Worm (Caenorhabditis elegans): Measurements from ENCODE around the gene trpp-12.
A peak's percentile ranks its signal among the peaks of the same experiment; 100 is the strongest.

Gene trpp-12

DNA sequence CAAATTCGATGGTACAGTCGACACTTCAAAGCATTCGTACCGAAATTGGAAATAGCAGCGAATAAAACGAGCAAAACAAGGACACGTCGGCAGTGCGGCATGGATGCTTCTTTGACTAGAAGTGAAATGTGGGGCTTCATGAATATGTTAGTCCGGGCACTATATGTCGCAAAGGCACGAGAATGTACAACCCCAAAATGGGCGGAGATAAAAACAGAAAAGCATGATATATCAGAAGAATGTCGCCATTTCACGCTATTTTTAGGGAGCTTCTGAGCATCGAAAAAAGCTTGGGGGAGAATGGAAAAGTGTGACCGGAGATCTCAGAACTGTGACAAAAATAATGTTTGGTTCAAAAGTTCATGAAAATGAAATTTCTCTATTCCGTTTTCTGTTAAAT is 33.8 kb downstream of the trpp-12 start, which contains the start of gene T07D1.3:
TSS of gene T07D1.3 (minus strand) at position 101 of the 400 bp plus-strand sequence.
- no peak for TF ChIP-seq atf-7 (tag; optimal IDR thresholded peaks at IDR 0.05)

DNA sequence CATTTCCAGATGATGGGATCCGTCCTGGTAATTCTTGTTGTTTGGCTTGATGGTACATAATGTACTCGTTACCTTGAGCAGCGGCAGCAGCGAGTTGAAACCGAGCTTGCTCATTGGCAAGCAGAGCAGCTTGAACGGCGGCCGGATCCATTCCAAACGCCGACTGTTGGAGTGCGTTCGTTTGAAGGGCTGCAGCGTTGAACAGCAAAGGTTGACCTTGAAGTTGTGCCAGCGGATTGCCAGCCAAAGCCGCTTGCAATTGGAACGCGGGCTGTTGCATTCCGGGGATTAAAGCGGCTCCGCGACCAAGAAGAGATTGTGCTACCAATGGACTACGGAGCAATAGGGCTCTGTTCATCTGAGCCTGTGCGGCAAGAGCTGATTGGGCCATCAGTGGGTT is 36.7 kb downstream of the trpp-12 start:
- no peak for TF ChIP-seq F10E7.11 (tag; optimal IDR thresholded peaks at IDR 0.05)
- TF ChIP-seq ceh-40 (GFP tag; IDR thresholded peaks at IDR 0.05), result no peak
- no peak for TF ChIP-seq egrh-3 (GFP tag; IDR thresholded peaks at IDR 0.05)
- no peak for TF ChIP-seq nhr-179 (tag; optimal IDR thresholded peaks at IDR 0.05)
- no peak for TF ChIP-seq ceh-79 (tag; optimal IDR thresholded peaks at IDR 0.05)
- TF ChIP-seq ceh-27 (GFP tag; optimal IDR thresholded peaks at IDR 0.05), result no peak
- TF ChIP-seq attf-5 (GFP tag; optimal IDR thresholded peaks at IDR 0.05), result no peak
- TF ChIP-seq ZK185.1 (tag; optimal IDR thresholded peaks at IDR 0.05; ENCODE audit: poor library complexity, severe bottlenecking), result no peak
- no peak for TF ChIP-seq pha-4 (tag; optimal IDR thresholded peaks at IDR 0.05)
- no peak for TF ChIP-seq dpl-1 (GFP tag; optimal IDR thresholded peaks at IDR 0.05)
- no peak for TF ChIP-seq F23B12.7 (tag; optimal IDR thresholded peaks at IDR 0.05; ENCODE audit: insufficient read depth)
- no peak for TF ChIP-seq nhr-80 (tag; optimal IDR thresholded peaks at IDR 0.05)
- TF ChIP-seq hlh-12 (tag; optimal IDR thresholded peaks at IDR 0.05), result no peak
- TF ChIP-seq ekl-4 (GFP tag; IDR thresholded peaks at IDR 0.05), result no peak
- no peak for TF ChIP-seq bed-2 (GFP tag; IDR thresholded peaks at IDR 0.05)
- no peak for TF ChIP-seq F57A8.1 (GFP tag; optimal IDR thresholded peaks at IDR 0.05)
- TF ChIP-seq ztf-25 (GFP tag; IDR thresholded peaks at IDR 0.05), result no peak
- no peak for TF ChIP-seq rec-8 (tag; optimal IDR thresholded peaks at IDR 0.05)
- TF ChIP-seq nfya-1 (tag; optimal IDR thresholded peaks at IDR 0.05; ENCODE audit: borderline replicate concordance, insufficient read depth), result no peak

DNA sequence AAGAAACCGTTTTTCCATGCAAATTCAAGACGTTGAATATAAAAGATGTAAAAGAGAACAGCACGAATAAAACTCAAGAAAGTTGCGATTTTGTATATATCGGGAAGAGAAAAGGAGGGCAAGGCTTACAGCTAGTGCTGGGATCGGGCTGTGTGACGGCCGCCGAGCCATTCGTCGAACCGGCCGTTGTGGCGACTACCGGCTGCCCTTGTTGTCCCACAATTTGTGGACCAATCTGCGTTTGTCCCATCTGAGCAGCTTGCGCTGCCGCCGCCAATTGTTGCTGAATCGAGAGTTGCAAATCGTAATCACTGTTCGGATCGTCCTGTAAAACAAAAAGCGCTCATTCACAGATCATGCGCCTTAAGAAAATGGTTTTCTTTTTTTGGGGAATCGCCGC is 37.7 kb downstream of the trpp-12 start:
- TF ChIP-seq tbp1 (GFP tag; optimal IDR thresholded peaks at IDR 0.05) (no peak), zfh-2 (GFP tag; conservative IDR thresholded peaks at IDR 0.05) (peak; percentile 71)

- TF ChIP-seq ZK185.1 (tag; optimal IDR thresholded peaks at IDR 0.05; ENCODE audit: poor library complexity, severe bottlenecking), result no peak
- no peak for TF ChIP-seq ekl-4 (GFP tag; IDR thresholded peaks at IDR 0.05)
- TF ChIP-seq aptf-2 (GFP tag; conservative IDR thresholded peaks at IDR 0.05), result no peak
- peak; percentile 78 for TF ChIP-seq zfh-2 (GFP tag; conservative IDR thresholded peaks at IDR 0.05)
- no peak for TF ChIP-seq ztf-3 (GFP tag; optimal IDR thresholded peaks at IDR 0.05)
These were observed 41.5 kb downstream of the trpp-12 start for ce11 chrX:2450994-2451393.

DNA sequence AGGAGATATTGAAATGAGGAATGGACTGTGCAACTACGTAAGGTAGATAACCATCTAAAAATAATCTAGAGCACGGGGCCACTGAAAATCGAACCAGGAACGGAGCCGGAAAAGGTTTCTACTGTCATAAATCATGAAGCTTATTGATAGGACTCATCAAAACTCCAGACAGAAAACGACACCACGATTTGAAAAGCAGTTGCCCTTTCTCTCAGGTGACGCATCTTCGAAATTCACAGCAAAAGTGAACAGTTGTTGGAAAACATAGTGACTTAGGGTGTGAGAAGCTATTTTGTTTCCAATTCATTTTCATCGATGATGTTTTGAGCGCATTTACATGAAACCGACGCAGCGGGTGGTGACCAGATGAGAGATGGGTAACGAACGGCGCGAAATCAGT is 42.8 kb downstream of the trpp-12 start:
- no peak for TF ChIP-seq attf-3 (GFP tag; conservative IDR thresholded peaks at IDR 0.05)
- no peak for TF ChIP-seq F37B4.10 (GFP tag; IDR thresholded peaks at IDR 0.05)
- TF ChIP-seq lsy-27 (tag; optimal IDR thresholded peaks at IDR 0.05; ENCODE audit: borderline replicate concordance, insufficient read depth), result no peak
- no peak for TF ChIP-seq nhr-90 (tag; optimal IDR thresholded peaks at IDR 0.05)
- TF ChIP-seq F22D6.2 (tag; optimal IDR thresholded peaks at IDR 0.05), result no peak
- TF ChIP-seq sdz-38 (tag; optimal IDR thresholded peaks at IDR 0.05), result no peak
- no peak for TF ChIP-seq ekl-4 (GFP tag; IDR thresholded peaks at IDR 0.05)
- no peak for TF ChIP-seq snpc-4 (GFP tag; optimal IDR thresholded peaks at IDR 0.05)
- TF ChIP-seq snpc-4 (tag; optimal IDR thresholded peaks at IDR 0.05), result no peak
- no peak for TF ChIP-seq dox-1 (GFP tag; IDR thresholded peaks at IDR 0.05)
